Fruit fly (Drosophila melanogaster) whole organism, prepupa: ENCODE results near the gene mAChR-C.
A peak's percentile ranks its signal among the peaks of the same experiment; 100 is the strongest.

Experiments used
- CG10631 ChIP-seq: fragments of 200-800 bp; sonication (Bioruptor generic); optimal IDR thresholded peaks from 2 replicates; lab custom pipeline; 2016; ENCODE audit warnings: missing biosample characterization, missing genetic modification characterization
- CG10669 ChIP-seq: fragments of 200-800 bp; sonication (Bioruptor generic); optimal IDR thresholded peaks from 3 replicates; lab custom pipeline; 2018; ENCODE audit warnings: missing biosample characterization, mild to moderate bottlenecking, missing genetic modification characterization, moderate library complexity
- CG3032 ChIP-seq: fragments of 200-800 bp; optimal IDR thresholded peaks from 2 replicates; lab custom pipeline; 2019; ENCODE audit warnings: missing biosample characterization, mild to moderate bottlenecking, missing genetic modification characterization, moderate library complexity
- CG34406 ChIP-seq: fragments of 200-800 bp; sonication (Bioruptor generic); optimal IDR thresholded peaks from 3 replicates; lab custom pipeline; 2016; ENCODE audit warnings: missing biosample characterization, missing genetic modification characterization
- CG6276 ChIP-seq: fragments of 200-800 bp; sonication (Bioruptor generic); optimal IDR thresholded peaks from 2 replicates; lab custom pipeline; 2017; ENCODE audit warnings: missing biosample characterization, mild to moderate bottlenecking, missing genetic modification characterization
- CG6808 ChIP-seq: fragments of 200-800 bp; sonication (Bioruptor generic); optimal IDR thresholded peaks from 3 replicates; lab custom pipeline; 2017; ENCODE audit warnings: missing biosample characterization, missing genetic modification characterization, mild to moderate bottlenecking, moderate library complexity, missing genetic modification reagents
- CG6854 ChIP-seq: fragments of 200-800 bp; sonication (Bioruptor generic); optimal IDR thresholded peaks from 2 replicates; lab custom pipeline; 2017; ENCODE audit warnings: missing biosample characterization, mild to moderate bottlenecking, missing genetic modification characterization
- CG7368 ChIP-seq: fragments of 200-800 bp; sonication (Bioruptor generic); optimal IDR thresholded peaks from 3 replicates; lab custom pipeline; 2016; ENCODE audit warnings: missing biosample characterization, missing genetic modification characterization
- Eip78C ChIP-seq: fragments of 200-800 bp; sonication (Bioruptor generic); peaks from one replicate; lab custom pipeline; 2016; ENCODE audit warnings: missing biosample characterization, missing genetic modification characterization
- Eip93F ChIP-seq: fragments of 200-800 bp; sonication (Bioruptor generic); optimal IDR thresholded peaks from 2 replicates; lab custom pipeline; 2016; ENCODE audit warnings: missing biosample characterization, mild to moderate bottlenecking, missing genetic modification characterization
- Ets96B ChIP-seq: fragments of 200-800 bp; optimal IDR thresholded peaks from 2 replicates; lab custom pipeline; 2019; ENCODE audit warnings: missing biosample characterization, mild to moderate bottlenecking, missing genetic modification characterization, moderate library complexity
- Hr4 ChIP-seq: fragments of 200-800 bp; sonication (Bioruptor generic); optimal IDR thresholded peaks from 3 replicates; lab custom pipeline; 2016; ENCODE audit warnings: missing biosample characterization, missing genetic modification characterization
- Met ChIP-seq: fragments of 200-800 bp; sonication (Bioruptor generic); optimal IDR thresholded peaks from 3 replicates; lab custom pipeline; 2016; ENCODE audit warnings: missing biosample characterization, missing genetic modification characterization
- Sox14 ChIP-seq: fragments of 200-800 bp; sonication (Bioruptor generic); optimal IDR thresholded peaks from 3 replicates; lab custom pipeline; 2016; ENCODE audit warnings: missing biosample characterization, missing genetic modification characterization
- cyc ChIP-seq: fragments of 200-800 bp; sonication (Bioruptor generic); optimal IDR thresholded peaks from 3 replicates; lab custom pipeline; 2016; ENCODE audit warnings: missing biosample characterization, missing genetic modification characterization
- dac ChIP-seq: fragments of 200-800 bp; sonication (Bioruptor generic); optimal IDR thresholded peaks from 2 replicates; lab custom pipeline; 2017; ENCODE audit warnings: missing biosample characterization, mild to moderate bottlenecking, missing genetic modification characterization
- dsx ChIP-seq: fragments of 200-800 bp; optimal IDR thresholded peaks from 3 replicates; lab custom pipeline; 2019; ENCODE audit warnings: missing biosample characterization, mild to moderate bottlenecking, missing genetic modification characterization, moderate library complexity; ENCODE audit not compliant: poor library complexity, severe bottlenecking
- eg ChIP-seq: fragments of 200-800 bp; sonication (Bioruptor generic); IDR thresholded peaks from 3 replicates; pipeline ENCODE4 v1.3.6; 2022; ENCODE audit warnings: missing biosample characterization, missing genetic modification characterization
- lz ChIP-seq: fragments of 200-800 bp; sonication (Bioruptor generic); optimal IDR thresholded peaks from 3 replicates; lab custom pipeline; 2016; ENCODE audit warnings: missing biosample characterization, missing genetic modification characterization
- net ChIP-seq: fragments of 200-800 bp; sonication (Bioruptor generic); optimal IDR thresholded peaks from 3 replicates; lab custom pipeline; 2016; ENCODE audit warnings: missing biosample characterization, missing genetic modification characterization
- ss ChIP-seq, 2 experiments: fragments of 200-800 bp; sonication (Bioruptor generic); optimal IDR thresholded peaks; 2 replicates in 1 of 2; 3 replicates in 1 of 2; lab custom pipeline; 2017 to 2018; ENCODE audit warnings: mild to moderate bottlenecking in 2 of 2, missing biosample characterization in 2 of 2, missing genetic modification characterization in 2 of 2, moderate library complexity in 1 of 2
- svp ChIP-seq: fragments of 200-800 bp; sonication (Bioruptor generic); peaks from one replicate; lab custom pipeline; 2016; ENCODE audit warnings: missing biosample characterization, missing genetic modification characterization
- topi ChIP-seq: fragments of 200-800 bp; sonication (Bioruptor generic); optimal IDR thresholded peaks from 3 replicates; lab custom pipeline; 2016; ENCODE audit warnings: missing biosample characterization, missing genetic modification characterization
- vri ChIP-seq: fragments of 200-800 bp; sonication (Bioruptor generic); optimal IDR thresholded peaks from 3 replicates; lab custom pipeline; 2016; ENCODE audit warnings: missing biosample characterization, mild to moderate bottlenecking, missing genetic modification characterization

Gene mAChR-C

dm6 chrX:6791531-6791930 is 41.0 kb downstream of the mAChR-C start (continued):
- TF ChIP-seq cyc (GFP tag; lab: Kevin White, UChicago), result peak; percentile 75
- peak; percentile 87 for TF ChIP-seq dac (GFP tag; lab: Kevin White, UChicago)
- TF ChIP-seq eg (GFP tag; lab: Robert Waterston, UW), result peak; percentile 93
- peak; percentile 70 for TF ChIP-seq net (GFP tag; lab: Kevin White, UChicago)
- peak; percentile 57 for TF ChIP-seq vri (GFP tag; lab: Kevin White, UChicago)
- peak; percentile 60 for TF ChIP-seq Sox14 (GFP tag; lab: Kevin White, UChicago)
- peak; percentile 48 for TF ChIP-seq CG7368 (GFP tag; lab: Kevin White, UChicago)
- peak; percentile 73 for TF ChIP-seq Eip93F (GFP tag; lab: Kevin White, UChicago)
- TF ChIP-seq Met (GFP tag; lab: Kevin White, UChicago), result no peak
- TF ChIP-seq Ets96B, result peak; percentile 38
- TF ChIP-seq CG6854, result no peak
- peak; percentile 65 for TF ChIP-seq CG34406
- TF ChIP-seq CG10631 (GFP tag; lab: Kevin White, UChicago), result no peak
- no peak for TF ChIP-seq ss (GFP tag; optimal IDR thresholded peaks at IDR 0.05; lab: Kevin White, UChicago)
- peak; percentile 77 for TF ChIP-seq topi (GFP tag; lab: Kevin White, UChicago)
- TF ChIP-seq CG6808 (GFP tag; lab: Kevin White, UChicago), result no peak
- no peak for TF ChIP-seq dsx (GFP tag; lab: Kevin White, UChicago)
- peak; percentile 8 for TF ChIP-seq CG3032 (tag; lab: Kevin White, UChicago)
- TF ChIP-seq lz, result peak; percentile 69
- peak; percentile 88 for TF ChIP-seq Hr4 (GFP tag; lab: Kevin White, UChicago)
- TF ChIP-seq CG6276 (GFP tag; lab: Kevin White, UChicago), result peak; percentile 84
- no peak for TF ChIP-seq CG10669 (GFP tag; lab: Kevin White, UChicago)

- TF ChIP-seq Eip78C (GFP tag; lab: Kevin White, UChicago), result peak; percentile 37
- peak; percentile 97 for TF ChIP-seq svp
- TF ChIP-seq CG10669 (GFP tag; lab: Kevin White, UChicago), result no peak
- no peak for TF ChIP-seq CG6854
- TF ChIP-seq, all 60 proteins: peak for 2
Measured at dm6 chrX:6790944-6791343, 41.5 kb downstream of the mAChR-C start.
